Worm (Caenorhabditis elegans) whole organism, dauer: ENCODE measurements around the gene irld-2.

ENCODE experiments used
- unc-62 ChIP-seq: sonication (generic microtip); optimal IDR thresholded peaks from 2 replicates; lab custom pipeline; 2017; ENCODE audit warnings: missing biosample characterization, missing genetic modification reagents, missing genetic modification characterization

The irld-2 gene

ce11 chrX:13401783-13402182 lies 6.9 kb upstream of the irld-2 start, which contains the start of gene F02C12.1:
Gene F02C12.1 (plus strand): TSS chrX:13402083.
- no peak for TF ChIP-seq unc-62 (GFP tag; lab: Kevin White, UChicago)

- no peak for TF ChIP-seq unc-62 (GFP tag; lab: Kevin White, UChicago)
These were observed 6.4 kb upstream of the irld-2 start for ce11 chrX:13401311-13401710.

ce11 chrX:13399221-13399620 lies 4.3 kb upstream of the irld-2 start, which contains the start of gene F02C12.2:
Gene F02C12.2 (minus strand): TSS chrX:13399321.
- no peak for TF ChIP-seq unc-62 (GFP tag; lab: Kevin White, UChicago)

ce11 chrX:13396550-13397023 lies 1.7 kb upstream of the irld-2 start, which contains the start of gene F02C12.3:
Gene F02C12.3 (plus strand): TSS chrX:13396973.
- TF ChIP-seq unc-62 (GFP tag; lab: Kevin White, UChicago): no peak

- TF ChIP-seq unc-62 (GFP tag; lab: Kevin White, UChicago): no peak
These were observed 6.0 kb downstream of the irld-2 start for ce11 chrX:13388829-13389228.

- no peak for TF ChIP-seq unc-62 (GFP tag; lab: Kevin White, UChicago)
These were observed 7.3 kb downstream of the irld-2 start, which contains the start of gene C49F8.3 for ce11 chrX:13387497-13387953. Gene C49F8.3 (minus strand): TSS chrX:13387547.

- no peak for TF ChIP-seq unc-62 (GFP tag; lab: Kevin White, UChicago)
These were observed 10.1 kb downstream of the irld-2 start for ce11 chrX:13384743-13385142.

- TF ChIP-seq unc-62 (GFP tag; lab: Kevin White, UChicago): no peak
These were observed 11.6 kb downstream of the irld-2 start for ce11 chrX:13383273-13383672.

ce11 chrX:13380988-13381742 lies 13.7 kb downstream of the irld-2 start:
- TF ChIP-seq unc-62 (GFP tag; lab: Kevin White, UChicago): no peak

- no peak for TF ChIP-seq unc-62 (GFP tag; lab: Kevin White, UChicago)
These were observed 15.8 kb downstream of the irld-2 start for ce11 chrX:13379072-13379471.

ce11 chrX:13376851-13377250 lies 18.0 kb downstream of the irld-2 start, which contains the start of the genes C49F8.14 and gem-1:
Gene C49F8.14 (minus strand): TSS chrX:13376949.
Gene gem-1 (minus strand): TSS chrX:13376992.
- no peak for TF ChIP-seq unc-62 (GFP tag; lab: Kevin White, UChicago)

ce11 chrX:13376185-13376584 lies 18.7 kb downstream of the irld-2 start:
- TF ChIP-seq unc-62 (GFP tag; lab: Kevin White, UChicago): no peak

- no peak for TF ChIP-seq unc-62 (GFP tag; lab: Kevin White, UChicago)
These were observed 26.6 kb downstream of the irld-2 start for ce11 chrX:13368283-13368682.

ce11 chrX:13366955-13367354 lies 27.9 kb downstream of the irld-2 start:
- TF ChIP-seq unc-62 (GFP tag; lab: Kevin White, UChicago): no peak

- no peak for TF ChIP-seq unc-62 (GFP tag; lab: Kevin White, UChicago)
These were observed 30.0 kb downstream of the irld-2 start, which contains the start of gene C49F8.1 for ce11 chrX:13364897-13365296. Gene C49F8.1 (minus strand): TSS chrX:13364997.

- TF ChIP-seq unc-62 (GFP tag; lab: Kevin White, UChicago): no peak
These were observed 32.4 kb downstream of the irld-2 start, which contains the start of gene C49F8.15 for ce11 chrX:13362486-13362885. Gene C49F8.15 (minus strand): TSS chrX:13362586.
